Fruit fly (Drosophila melanogaster) whole organism, embryonic: ENCODE data around the gene CG15160.
A peak's percentile ranks its signal among the peaks of the same experiment; 100 is the strongest.

ENCODE experiments used
- Aef1 ChIP-seq: fragments of 200-800 bp; sonication (Bioruptor generic); IDR thresholded peaks from 3 replicates; pipeline ENCODE4 v1.3.6; 2022; ENCODE audit warnings: missing biosample characterization, missing genetic modification characterization
- CG10654 ChIP-seq: fragments of 200-800 bp; sonication (Bioruptor generic); optimal IDR thresholded peaks from 2 replicates; lab custom pipeline; 2016; ENCODE audit warnings: missing biosample characterization, missing genetic modification characterization
- CG11085 ChIP-seq: fragments of 200-800 bp; sonication (Bioruptor generic); IDR thresholded peaks from 2 replicates; pipeline ENCODE4 v1.3.6; 2022; ENCODE audit warnings: missing biosample characterization, missing genetic modification characterization
- CG11093 ChIP-seq: fragments of 200-800 bp; sonication (Bioruptor generic); IDR thresholded peaks from 3 replicates; pipeline ENCODE4 v1.3.6; 2022; ENCODE audit warnings: missing biosample characterization, missing genetic modification characterization
- CG13894 ChIP-seq: fragments of 200-800 bp; sonication (Bioruptor generic); optimal IDR thresholded peaks from 3 replicates; lab custom pipeline; 2018; ENCODE audit warnings: missing biosample characterization, mild to moderate bottlenecking, missing genetic modification characterization, moderate library complexity
- CG16813 ChIP-seq: fragments of 200-800 bp; sonication (Bioruptor generic); IDR thresholded peaks from 3 replicates; pipeline ENCODE4 v1.3.6; 2022; ENCODE audit warnings: missing biosample characterization, missing genetic modification characterization; ENCODE audit not compliant: partially characterized antibody
- CG17359 ChIP-seq: fragments of 200-800 bp; sonication (Bioruptor generic); optimal IDR thresholded peaks from 3 replicates; lab custom pipeline; 2018; ENCODE audit warnings: missing biosample characterization, mild to moderate bottlenecking, missing genetic modification characterization, moderate library complexity
- CG17361 ChIP-seq: fragments of 200-800 bp; sonication (Bioruptor generic); IDR thresholded peaks from 3 replicates; pipeline ENCODE4 v1.3.6; 2022; ENCODE audit warnings: missing biosample characterization, missing genetic modification characterization
- CG17568 ChIP-seq: fragments of 200-800 bp; sonication (Bioruptor generic); optimal IDR thresholded peaks from 2 replicates; lab custom pipeline; 2018; ENCODE audit warnings: missing biosample characterization, mild to moderate bottlenecking, missing genetic modification characterization, moderate library complexity
- CG18764 ChIP-seq: fragments of 200-800 bp; sonication (Bioruptor generic); optimal IDR thresholded peaks from 3 replicates; lab custom pipeline; 2016; ENCODE audit warnings: missing biosample characterization, missing genetic modification characterization
- CG2120 ChIP-seq: fragments of 200-800 bp; sonication (Bioruptor generic); optimal IDR thresholded peaks from 3 replicates; lab custom pipeline; 2016; ENCODE audit warnings: missing biosample characterization, missing genetic modification characterization
- CG2129 ChIP-seq: fragments of 200-800 bp; sonication (Bioruptor generic); IDR thresholded peaks from 2 replicates; pipeline ENCODE4 v1.3.6; 2022; ENCODE audit warnings: missing biosample characterization, missing genetic modification characterization; ENCODE audit not compliant: partially characterized antibody
- CG3065 ChIP-seq: fragments of 200-800 bp; sonication (Bioruptor generic); optimal IDR thresholded peaks from 2 replicates; lab custom pipeline; 2016; ENCODE audit warnings: missing biosample characterization, missing genetic modification characterization
- CG31365 ChIP-seq: fragments of 200-800 bp; sonication (Bioruptor generic); optimal IDR thresholded peaks from 2 replicates; lab custom pipeline; 2018; ENCODE audit warnings: missing biosample characterization, mild to moderate bottlenecking, missing genetic modification characterization
- CG31441 ChIP-seq: fragments of 200-800 bp; sonication (Bioruptor generic); IDR thresholded peaks from 2 replicates; pipeline ENCODE4 v1.3.6; 2022; ENCODE audit warnings: missing biosample characterization, missing genetic modification characterization
- CG3838 ChIP-seq: fragments of 200-800 bp; sonication (Bioruptor generic); optimal IDR thresholded peaks from 3 replicates; lab custom pipeline; 2016; ENCODE audit warnings: missing biosample characterization, missing genetic modification characterization
- CG3995 ChIP-seq: fragments of 200-800 bp; sonication (Bioruptor generic); optimal IDR thresholded peaks from 3 replicates; lab custom pipeline; 2016; ENCODE audit warnings: missing biosample characterization, missing genetic modification characterization
- CG4360 ChIP-seq: fragments of 200-800 bp; sonication (Bioruptor generic); IDR thresholded peaks from 2 replicates; pipeline ENCODE4 v1.3.6; 2022; ENCODE audit warnings: missing biosample characterization, missing genetic modification characterization
- CG4820 ChIP-seq: fragments of 200-800 bp; sonication (Bioruptor generic); optimal IDR thresholded peaks from 3 replicates; lab custom pipeline; 2016; ENCODE audit warnings: missing biosample characterization, missing genetic modification characterization
- CG7839 ChIP-seq: fragments of 200-800 bp; sonication (Bioruptor generic); optimal IDR thresholded peaks from 3 replicates; lab custom pipeline; 2018; ENCODE audit warnings: missing biosample characterization, mild to moderate bottlenecking, missing genetic modification characterization, moderate library complexity
- CG8089 ChIP-seq: fragments of 200-800 bp; sonication (Bioruptor generic); optimal IDR thresholded peaks from 3 replicates; lab custom pipeline; 2016; ENCODE audit warnings: missing biosample characterization, missing genetic modification characterization
- CG8359 ChIP-seq: fragments of 200-800 bp; sonication (Bioruptor generic); optimal IDR thresholded peaks from 2 replicates; lab custom pipeline; 2017; ENCODE audit warnings: missing biosample characterization, mild to moderate bottlenecking, missing genetic modification characterization, borderline replicate concordance
- Dad ChIP-seq: fragments of 200-800 bp; sonication (Bioruptor generic); optimal IDR thresholded peaks from 3 replicates; lab custom pipeline; 2016; ENCODE audit warnings: missing biosample characterization, missing genetic modification characterization
- Doc3 ChIP-seq: fragments of 200-800 bp; sonication (Bioruptor generic); IDR thresholded peaks from 3 replicates; pipeline ENCODE4 v1.3.6; 2022; ENCODE audit warnings: missing biosample characterization, missing genetic modification characterization; ENCODE audit not compliant: partially characterized antibody
- E2f2 ChIP-seq: fragments of 200-800 bp; sonication (Bioruptor generic); IDR thresholded peaks from 2 replicates; pipeline ENCODE4 v1.3.6; 2022; ENCODE audit warnings: missing biosample characterization, missing genetic modification characterization
- Eip74EF ChIP-seq, 2 experiments: fragments of 200-800 bp in 1 of 2; fragments of >200 bp in 1 of 2; sonication (Bioruptor generic) in 1 of 2; optimal IDR thresholded peaks; 2 replicates each; lab custom pipeline; 2017 to 2019; ENCODE audit warnings: missing biosample characterization in 2 of 2, missing genetic modification characterization in 2 of 2, mild to moderate bottlenecking in 1 of 2, moderate library complexity in 1 of 2
- Hr39 ChIP-seq: fragments of >200 bp; optimal IDR thresholded peaks from 2 replicates; lab custom pipeline; 2017
- Lim3 ChIP-seq: fragments of 200-800 bp; sonication (Bioruptor generic); IDR thresholded peaks from 2 replicates; pipeline ENCODE4 v1.3.6; 2022; ENCODE audit warnings: missing biosample characterization, missing genetic modification characterization
- Med ChIP-seq: fragments of 200-800 bp; sonication (Bioruptor generic); peaks from one replicate; lab custom pipeline; 2016; ENCODE audit warnings: missing biosample characterization, missing genetic modification characterization, mild to moderate bottlenecking, inconsistent platforms, moderate library complexity
- NC2α ChIP-seq: fragments of 200-800 bp; sonication (Bioruptor generic); optimal IDR thresholded peaks from 2 replicates; lab custom pipeline; 2016; ENCODE audit warnings: missing biosample characterization, missing genetic modification characterization
- Side ChIP-seq: fragments of 200-800 bp; sonication (Bioruptor generic); optimal IDR thresholded peaks from 2 replicates; lab custom pipeline; 2016; ENCODE audit warnings: missing biosample characterization, missing genetic modification characterization
- Sry-β ChIP-seq: fragments of 200-800 bp; sonication (Bioruptor generic); optimal IDR thresholded peaks from 2 replicates; lab custom pipeline; 2018; ENCODE audit warnings: missing biosample characterization, mild to moderate bottlenecking, missing genetic modification characterization, moderate library complexity
- Vsx1 ChIP-seq: fragments of 200-800 bp; sonication (Bioruptor generic); optimal IDR thresholded peaks from 2 replicates; lab custom pipeline; 2017; ENCODE audit warnings: missing biosample characterization, mild to moderate bottlenecking, missing genetic modification characterization, missing genetic modification reagents
- ato ChIP-seq: fragments of 200-800 bp; sonication (Bioruptor generic); IDR thresholded peaks from 2 replicates; pipeline ENCODE4 v1.3.6; 2022; ENCODE audit warnings: missing biosample characterization, missing genetic modification characterization; ENCODE audit not compliant: partially characterized antibody
- chn ChIP-seq: fragments of 200-800 bp; sonication (Bioruptor generic); optimal IDR thresholded peaks from 2 replicates; lab custom pipeline; 2016; ENCODE audit warnings: missing biosample characterization, missing genetic modification characterization
- croc ChIP-seq: fragments of 200-800 bp; sonication (Bioruptor generic); conservative IDR thresholded peaks from 3 replicates; pipeline ENCODE4 v1.3.6; 2022; ENCODE audit warnings: missing biosample characterization, missing genetic modification characterization
- danr ChIP-seq: fragments of 200-800 bp; sonication (Bioruptor generic); IDR thresholded peaks from 2 replicates; pipeline ENCODE4 v1.3.6; 2022; ENCODE audit warnings: missing biosample characterization, missing genetic modification characterization
- dati ChIP-seq: fragments of 200-800 bp; sonication (Bioruptor generic); IDR thresholded peaks from 2 replicates; pipeline ENCODE4 v1.3.6; 2022; ENCODE audit warnings: missing biosample characterization, missing genetic modification characterization
- ftz-f1 ChIP-seq: fragments of 200-800 bp; sonication (Bioruptor generic); optimal IDR thresholded peaks from 2 replicates; lab custom pipeline; 2016; ENCODE audit warnings: missing biosample characterization, missing genetic modification characterization
- gem ChIP-seq: fragments of 200-800 bp; sonication (Bioruptor generic); optimal IDR thresholded peaks from 2 replicates; lab custom pipeline; 2019; ENCODE audit warnings: missing biosample characterization, mild to moderate bottlenecking, missing genetic modification characterization, moderate library complexity
- ham ChIP-seq: fragments of 200-800 bp; sonication (Bioruptor generic); IDR thresholded peaks from 2 replicates; pipeline ENCODE4 v1.3.6; 2022; ENCODE audit warnings: missing biosample characterization, missing genetic modification characterization
- kah ChIP-seq: fragments of 200-800 bp; sonication (Bioruptor generic); optimal IDR thresholded peaks from 2 replicates; lab custom pipeline; 2018; ENCODE audit warnings: missing biosample characterization, mild to moderate bottlenecking, missing genetic modification characterization
- lab ChIP-seq: fragments of 200-800 bp; sonication (Bioruptor generic); optimal IDR thresholded peaks from 3 replicates; lab custom pipeline; 2017; ENCODE audit warnings: missing biosample characterization, missing genetic modification characterization, mild to moderate bottlenecking, moderate library complexity, missing genetic modification reagents
- nom ChIP-seq: fragments of 200-800 bp; sonication (Bioruptor generic); optimal IDR thresholded peaks from 2 replicates; lab custom pipeline; 2017; ENCODE audit warnings: missing biosample characterization, missing genetic modification characterization, mild to moderate bottlenecking, moderate library complexity, missing genetic modification reagents
- onecut ChIP-seq: fragments of 200-800 bp; sonication (Bioruptor generic); IDR thresholded peaks from 2 replicates; pipeline ENCODE4 v1.3.6; 2022; ENCODE audit warnings: missing biosample characterization, missing genetic modification characterization
- psq ChIP-seq: fragments of 200-800 bp; sonication (Bioruptor generic); optimal IDR thresholded peaks from 2 replicates; lab custom pipeline; 2017; ENCODE audit warnings: missing biosample characterization, missing genetic modification characterization
- ro ChIP-seq: fragments of 200-800 bp; sonication (Bioruptor generic); IDR thresholded peaks from 2 replicates; pipeline ENCODE4 v1.3.6; 2022; ENCODE audit warnings: missing biosample characterization, missing genetic modification characterization
- scrt ChIP-seq: fragments of 200-800 bp; sonication (Bioruptor generic); optimal IDR thresholded peaks from 2 replicates; lab custom pipeline; 2018; ENCODE audit warnings: missing biosample characterization, mild to moderate bottlenecking, missing genetic modification characterization, moderate library complexity
- sob ChIP-seq: fragments of 200-800 bp; sonication (Bioruptor generic); IDR thresholded peaks from 2 replicates; pipeline ENCODE4 v1.3.6; 2022; ENCODE audit warnings: missing biosample characterization, missing genetic modification characterization
- sqz ChIP-seq: fragments of 200-800 bp; sonication (Bioruptor generic); optimal IDR thresholded peaks from 3 replicates; lab custom pipeline; 2018; ENCODE audit warnings: missing biosample characterization, mild to moderate bottlenecking, missing genetic modification characterization
- toy ChIP-seq: fragments of 200-800 bp; sonication (Bioruptor generic); IDR thresholded peaks from 2 replicates; pipeline ENCODE4 v1.3.6; 2022; ENCODE audit warnings: missing biosample characterization, missing genetic modification characterization
- yki ChIP-seq: fragments of >200 bp; optimal IDR thresholded peaks from 3 replicates; lab custom pipeline; 2018

The CG15160 gene

DNA sequence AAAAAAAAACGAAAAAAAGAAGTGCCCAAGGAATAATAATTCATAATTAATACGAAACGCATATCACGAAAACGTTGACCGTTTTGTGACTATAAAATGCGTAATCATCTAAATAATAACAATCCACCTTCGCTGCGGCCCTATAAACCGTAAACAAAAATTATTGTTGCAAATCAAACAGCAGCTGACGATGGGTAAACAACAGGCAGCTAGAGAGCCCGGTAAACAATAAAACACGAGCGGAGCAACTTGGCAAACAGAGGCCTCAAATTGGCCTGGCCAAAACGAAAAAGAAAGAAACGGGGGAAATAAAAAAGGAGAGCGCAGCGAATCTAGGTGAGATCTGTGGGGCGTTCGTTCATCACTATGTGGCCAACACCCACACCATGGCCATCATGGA lies 23.1 kb upstream of the CG15160 start (continued):
- TF ChIP-seq Side (GFP tag; lab: Kevin White, UChicago) (no peak), Sry-β (GFP tag; lab: Kevin White, UChicago) (no peak), CG3838 (GFP tag; lab: Kevin White, UChicago) (no peak), CG8359 (GFP tag; lab: Kevin White, UChicago) (no peak), croc (GFP tag; lab: Robert Waterston, UW) (no peak), CG3065 (GFP tag; lab: Kevin White, UChicago) (no peak), Dad (GFP tag; lab: Kevin White, UChicago) (peak; percentile 44), CG3995 (GFP tag; lab: Kevin White, UChicago) (peak; percentile 17), CG4360 (GFP tag; lab: Robert Waterston, UW) (no peak), CG11093 (GFP tag; lab: Robert Waterston, UW) (no peak), yki (lab: Kevin White, UChicago) (no peak), sqz (GFP tag; lab: Kevin White, UChicago) (no peak), Vsx1 (GFP tag; lab: Kevin White, UChicago) (peak; percentile 57), Hr39 (lab: Kevin White, UChicago) (no peak), lab (peak; percentile 87), danr (GFP tag; lab: Robert Waterston, UW) (no peak), psq (GFP tag; lab: Kevin White, UChicago) (no peak), CG17361 (GFP tag; lab: Robert Waterston, UW) (no peak), scrt (GFP tag; lab: Kevin White, UChicago) (peak; percentile 26), ro (GFP tag; lab: Robert Waterston, UW) (no peak), Aef1 (no peak), kah (no peak), CG13894 (tag; lab: Kevin White, UChicago) (peak; percentile 10), CG2120 (peak; percentile 74), CG7839 (tag; lab: Kevin White, UChicago) (peak; percentile 14), CG16813 (GFP tag; lab: Robert Waterston, UW) (no peak), Eip74EF (GFP tag; optimal IDR thresholded peaks at IDR 0.05; lab: Kevin White, UChicago) (no peak), Lim3 (no peak), sob (GFP tag; lab: Robert Waterston, UW) (peak; percentile 70; the same call in 1 of the 2 replicates), Doc3 (GFP tag; lab: Robert Waterston, UW) (no peak), toy (GFP tag; lab: Robert Waterston, UW) (no peak), dati (GFP tag; lab: Robert Waterston, UW) (no peak), CG2129 (GFP tag; lab: Robert Waterston, UW) (no peak), CG8089 (GFP tag; lab: Kevin White, UChicago) (peak; percentile 20), CG31441 (no peak), CG11085 (GFP tag; lab: Robert Waterston, UW) (no peak), CG17359 (tag; lab: Kevin White, UChicago) (peak; percentile 32), onecut (GFP tag; lab: Robert Waterston, UW) (no peak), nom (GFP tag; lab: Kevin White, UChicago) (peak; percentile 54), ato (GFP tag; lab: Robert Waterston, UW) (no peak), ham (GFP tag; lab: Robert Waterston, UW) (no peak), ftz-f1 (GFP tag; lab: Kevin White, UChicago) (no peak), chn (no peak), CG4820 (GFP tag; lab: Kevin White, UChicago) (no peak), CG10654 (GFP tag; lab: Kevin White, UChicago) (peak; percentile 12), CG17568 (GFP tag; lab: Kevin White, UChicago) (peak; percentile 68), CG18764 (GFP tag; lab: Kevin White, UChicago) (peak; percentile 11), NC2α (GFP tag; lab: Kevin White, UChicago) (no peak), gem (tag; lab: Kevin White, UChicago) (peak; percentile 28), CG31365 (tag; lab: Kevin White, UChicago) (no peak), Med (GFP tag; lab: Kevin White, UChicago) (peak; percentile 92), E2f2 (peak; percentile 34; the same call in 1 of the 2 replicates)
